Comparison of ENCODE assay signal across 5 worm cellular contexts in the genomic region with DNA sequence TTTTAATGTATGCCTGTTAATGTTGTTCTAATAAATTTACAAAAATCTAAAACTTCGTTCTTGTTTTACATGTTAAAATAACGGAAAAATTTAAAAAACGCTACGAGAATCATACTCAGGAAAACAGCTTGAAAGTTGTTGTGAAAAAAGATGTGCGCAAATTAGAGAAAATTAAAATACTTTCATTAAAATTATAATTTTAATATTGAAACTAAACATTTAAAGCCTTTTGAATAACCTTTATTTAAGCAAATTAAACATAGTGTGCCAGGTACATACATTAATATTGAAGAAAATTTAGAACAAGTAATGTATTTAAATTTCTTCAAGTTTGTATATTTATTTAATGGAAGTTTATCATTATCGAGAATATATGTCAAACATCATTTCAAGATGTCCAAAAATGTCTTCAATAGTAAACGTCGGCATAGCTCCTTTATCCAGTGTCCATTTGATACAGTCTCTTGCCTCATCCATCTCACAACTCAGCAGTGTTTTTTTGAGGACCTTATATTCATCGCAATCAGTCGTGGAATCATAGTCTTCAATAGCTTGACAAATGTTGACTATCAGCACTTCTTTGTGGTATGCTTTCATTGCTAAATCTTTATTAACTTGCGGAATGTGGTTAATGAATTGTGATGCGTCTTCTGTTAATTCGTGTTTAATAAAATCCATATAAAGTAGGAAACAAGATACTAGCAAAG.
TF ChIP-seq lines count a peak whose summit lies in the region.

No protein-coding gene starts in this region.

TF ChIP-seq in whole organism, L1 larva, 84 proteins besides CTCF, POLR2A, EP300 and RAD21 (continued from another document and continues in another):
- TF ChIP-seq efl-1 (optimal IDR thresholded peaks at IDR 0.05; lab: Kevin White, UChicago) = no peak
- peak in 1 of 2 experiments; percentile 42 for TF ChIP-seq efl-1 (GFP tag; optimal IDR thresholded peaks at IDR 0.05 in 1 of 2; lab: Kevin White, UChicago)
- peak; percentile 66 for TF ChIP-seq nhr-71 (tag; optimal IDR thresholded peaks at IDR 0.05; lab: Kevin White, UChicago)
- TF ChIP-seq xbp-1 (tag; optimal IDR thresholded peaks at IDR 0.05; lab: Kevin White, UChicago) = no peak
- TF ChIP-seq unc-98 (GFP tag; IDR thresholded peaks at IDR 0.05; lab: Robert Waterston, UW) = no peak
- peak; percentile 43 for TF ChIP-seq nhr-85 (tag; lab: Kevin White, UChicago)
- peak; percentile 96 for TF ChIP-seq skn-1 (tag; optimal IDR thresholded peaks at IDR 0.05; lab: Kevin White, UChicago)
- no peak for TF ChIP-seq nhr-84 (tag; optimal IDR thresholded peaks at IDR 0.05; lab: Kevin White, UChicago)
- TF ChIP-seq C16A3.4 (tag; optimal IDR thresholded peaks at IDR 0.05; lab: Kevin White, UChicago) = peak; percentile 19
- TF ChIP-seq nhr-11 (tag; optimal IDR thresholded peaks at IDR 0.05; lab: Kevin White, UChicago) = no peak
- TF ChIP-seq tlp-1 (tag; optimal IDR thresholded peaks at IDR 0.05; lab: Kevin White, UChicago) = no peak
- peak; percentile 68 for TF ChIP-seq mab-9 (GFP tag; IDR thresholded peaks at IDR 0.05; lab: Robert Waterston, UW)
- TF ChIP-seq mep-1 (tag; optimal IDR thresholded peaks at IDR 0.05; lab: Kevin White, UChicago) = peak; percentile 95
- no peak for TF ChIP-seq efl-3 (GFP tag; optimal IDR thresholded peaks at IDR 0.05; lab: Kevin White, UChicago)
- TF ChIP-seq egl-27 (tag; optimal IDR thresholded peaks at IDR 0.05; lab: Kevin White, UChicago) = no peak
- TF ChIP-seq irx-1 (tag; optimal IDR thresholded peaks at IDR 0.05; lab: Kevin White, UChicago) = peak; percentile 15
- no peak for TF ChIP-seq lir-3 (tag; optimal IDR thresholded peaks at IDR 0.05; lab: Kevin White, UChicago; ENCODE audit: poor library complexity)
- TF ChIP-seq snu-23 (GFP tag; optimal IDR thresholded peaks at IDR 0.05; lab: Kevin White, UChicago) = peak; percentile 55
- peak; percentile 57 for TF ChIP-seq nhr-20 (tag; optimal IDR thresholded peaks at IDR 0.05; lab: Kevin White, UChicago)
- TF ChIP-seq F16B12.6 (tag; optimal IDR thresholded peaks at IDR 0.05; lab: Kevin White, UChicago) = peak; percentile 10
- TF ChIP-seq aly-2 (tag; optimal IDR thresholded peaks at IDR 0.05; lab: Kevin White, UChicago) = peak; percentile 98
- TF ChIP-seq isw-1 (GFP tag; IDR thresholded peaks at IDR 0.05; lab: Robert Waterston, UW) = peak; percentile 14; the same call in 1 of the 2 replicates
- TF ChIP-seq snpc-4 (tag; optimal IDR thresholded peaks at IDR 0.05; lab: Kevin White, UChicago) = peak; percentile 63
- TF ChIP-seq fkh-4 (tag; optimal IDR thresholded peaks at IDR 0.05; lab: Kevin White, UChicago; ENCODE audit: borderline replicate concordance) = no peak
- TF ChIP-seq egl-13 (tag; optimal IDR thresholded peaks at IDR 0.05; lab: Kevin White, UChicago) = peak; percentile 41

TF ChIP-seq in whole organism, L2 larva, 48 proteins besides CTCF, POLR2A, EP300 and RAD21 (continued from another document):
- TF ChIP-seq sma-3 (GFP tag; optimal IDR thresholded peaks at IDR 0.05; lab: Kevin White, UChicago) (no peak), crh-2 (tag; optimal IDR thresholded peaks at IDR 0.05; lab: Kevin White, UChicago) (peak; percentile 48), ceh-82 (tag; optimal IDR thresholded peaks at IDR 0.05; lab: Kevin White, UChicago) (no peak), sma-9 (GFP tag; optimal IDR thresholded peaks at IDR 0.05; lab: Kevin White, UChicago) (no peak), sma-9 (tag; optimal IDR thresholded peaks at IDR 0.05; lab: Kevin White, UChicago) (no peak), nhr-10 (tag; optimal IDR thresholded peaks at IDR 0.05; lab: Kevin White, UChicago) (no peak), snpc-4 (tag; optimal IDR thresholded peaks at IDR 0.05; lab: Kevin White, UChicago) (peak; percentile 62)

TF ChIP-seq in whole organism, L3 larva, 47 proteins besides CTCF, POLR2A, EP300 and RAD21 (continued from another document):
- peak; percentile 81 for TF ChIP-seq pha-4 (tag; optimal IDR thresholded peaks at IDR 0.05; lab: Kevin White, UChicago)
- TF ChIP-seq aly-2 (tag; optimal IDR thresholded peaks at IDR 0.05; lab: Kevin White, UChicago) = no peak
- TF ChIP-seq fos-1 (tag; optimal IDR thresholded peaks at IDR 0.05; lab: Kevin White, UChicago) = peak; percentile 78
- TF ChIP-seq nfya-1 (tag; optimal IDR thresholded peaks at IDR 0.05; lab: Kevin White, UChicago; ENCODE audit: insufficient read depth) = peak; percentile 48
- no peak for TF ChIP-seq unc-62 (GFP tag; optimal IDR thresholded peaks at IDR 0.05; lab: Kevin White, UChicago)
- TF ChIP-seq egl-5 (tag; optimal IDR thresholded peaks at IDR 0.05; lab: Kevin White, UChicago) = no peak
TF ChIP-seq in whole organism, L3 larva: peak in this region for 11.

TF ChIP-seq in whole organism, L4 larva, 104 proteins besides CTCF, POLR2A, EP300 and RAD21 (continued from another document):
- TF ChIP-seq ama-1 (optimal IDR thresholded peaks at IDR 0.05; lab: Kevin White, UChicago) = peak; percentile 49
- TF ChIP-seq nhr-11 (tag; optimal IDR thresholded peaks at IDR 0.05; lab: Kevin White, UChicago) = no peak
- TF ChIP-seq T26A8.4 (GFP tag; IDR thresholded peaks at IDR 0.05; lab: Robert Waterston, UW) = peak; percentile 83
- no peak for TF ChIP-seq gei-8 (GFP tag; optimal IDR thresholded peaks at IDR 0.05; lab: Kevin White, UChicago)
- peak; percentile 94 for TF ChIP-seq ctbp-1 (GFP tag; IDR thresholded peaks at IDR 0.05; lab: Robert Waterston, UW)
- TF ChIP-seq hmg-1.1 (GFP tag; IDR thresholded peaks at IDR 0.05; lab: Robert Waterston, UW) = peak; percentile 73
- TF ChIP-seq nhr-6 (tag; optimal IDR thresholded peaks at IDR 0.05; lab: Kevin White, UChicago) = peak; percentile 34
- TF ChIP-seq ceh-44 (GFP tag; IDR thresholded peaks at IDR 0.05; lab: Robert Waterston, UW) = no peak
- peak; percentile 59 for TF ChIP-seq lim-7 (GFP tag; IDR thresholded peaks at IDR 0.05; lab: Robert Waterston, UW)
- peak; percentile 70 for TF ChIP-seq T20F7.1 (GFP tag; optimal IDR thresholded peaks at IDR 0.05; lab: Kevin White, UChicago)
- TF ChIP-seq ZK337.2 (GFP tag; IDR thresholded peaks at IDR 0.05; lab: Robert Waterston, UW) = no peak
- peak; percentile 83 for TF ChIP-seq aha-1 (tag; lab: Kevin White, UChicago)
- TF ChIP-seq Y75B8A.6 (GFP tag; IDR thresholded peaks at IDR 0.05; lab: Robert Waterston, UW) = peak; percentile 87
- peak; percentile 24 for TF ChIP-seq ztf-7 (tag; optimal IDR thresholded peaks at IDR 0.05; lab: Kevin White, UChicago)
- TF ChIP-seq arid-1 (GFP tag; conservative IDR thresholded peaks at IDR 0.05; lab: Robert Waterston, UW) = peak; percentile 68
- TF ChIP-seq php-3 (GFP tag; IDR thresholded peaks at IDR 0.05; lab: Robert Waterston, UW) = peak; percentile 71
- TF ChIP-seq lin-38 (GFP tag; IDR thresholded peaks at IDR 0.05; lab: Robert Waterston, UW) = peak; percentile 69
- no peak for TF ChIP-seq F37D6.2 (tag; optimal IDR thresholded peaks at IDR 0.05; lab: Kevin White, UChicago)
- no peak for TF ChIP-seq ceh-28 (tag; optimal IDR thresholded peaks at IDR 0.05; lab: Kevin White, UChicago)
- TF ChIP-seq Y105C5A.15 (GFP tag; IDR thresholded peaks at IDR 0.05; lab: Robert Waterston, UW) = no peak
- peak; percentile 43; the same call in 1 of the 2 replicates for TF ChIP-seq lin-1 (GFP tag; IDR thresholded peaks at IDR 0.05; lab: Robert Waterston, UW)
- TF ChIP-seq mep-1 (tag; optimal IDR thresholded peaks at IDR 0.05; lab: Kevin White, UChicago) = peak; percentile 90
- TF ChIP-seq unc-130 (GFP tag; optimal IDR thresholded peaks at IDR 0.05; lab: Kevin White, UChicago) = no peak
- TF ChIP-seq nhr-237 (tag; optimal IDR thresholded peaks at IDR 0.05; lab: Kevin White, UChicago) = no peak
- TF ChIP-seq dmd-6 (GFP tag; IDR thresholded peaks at IDR 0.05; lab: Robert Waterston, UW) = peak; percentile 49; the same call in 1 of the 2 replicates
- no peak for TF ChIP-seq daf-16 (GFP tag; optimal IDR thresholded peaks at IDR 0.05; lab: Kevin White, UChicago)
- peak; percentile 38 for TF ChIP-seq daf-16 (tag; optimal IDR thresholded peaks at IDR 0.05; lab: Kevin White, UChicago)
- peak; percentile 68; the same call in 1 of the 2 replicates for TF ChIP-seq snpc-1.2 (GFP tag; IDR thresholded peaks at IDR 0.05; lab: Robert Waterston, UW)
- TF ChIP-seq ceh-32 (tag; optimal IDR thresholded peaks at IDR 0.05; lab: Kevin White, UChicago; ENCODE audit: poor library complexity) = peak; percentile 57
- peak; percentile 91; the same call in 1 of the 2 replicates for TF ChIP-seq daf-19 (GFP tag; conservative IDR thresholded peaks at IDR 0.05; lab: Robert Waterston, UW)
- TF ChIP-seq zip-2 (tag; optimal IDR thresholded peaks at IDR 0.05; lab: Kevin White, UChicago) = no peak
- no peak for TF ChIP-seq R02D3.7 (tag; optimal IDR thresholded peaks at IDR 0.05; lab: Kevin White, UChicago)
- no peak for TF ChIP-seq mxl-2 (GFP tag; conservative IDR thresholded peaks at IDR 0.05; lab: Robert Waterston, UW)
- 0 out of 2 replicates have a peak, but pooled peaks have one; percentile 25 for TF ChIP-seq tra-1 (GFP tag; IDR thresholded peaks at IDR 0.05; lab: Robert Waterston, UW)
- TF ChIP-seq saeg-2 (GFP tag; IDR thresholded peaks at IDR 0.05; lab: Robert Waterston, UW) = 0 out of 2 replicates have a peak, but pooled peaks have one; percentile 25
- TF ChIP-seq lsy-2 (tag; optimal IDR thresholded peaks at IDR 0.05; lab: Kevin White, UChicago) = peak in 1 of 2 experiments; percentile 86
- peak; percentile 61 for TF ChIP-seq dve-1 (tag; optimal IDR thresholded peaks at IDR 0.05; lab: Kevin White, UChicago; ENCODE audit: insufficient read depth)

TF ChIP-seq in whole organism, young adult, 124 proteins besides CTCF, POLR2A, EP300 and RAD21 (continued from another document):
- TF ChIP-seq T07F8.4 (tag; optimal IDR thresholded peaks at IDR 0.05; lab: Kevin White, UChicago) (peak; percentile 1), F57A8.1 (GFP tag; optimal IDR thresholded peaks at IDR 0.05; lab: Kevin White, UChicago) (no peak), ccch-3 (GFP tag; optimal IDR thresholded peaks at IDR 0.05; lab: Kevin White, UChicago) (no peak), nfyb-1 (GFP tag; IDR thresholded peaks at IDR 0.05; lab: Robert Waterston, UW) (peak; percentile 77; the same call in 1 of the 2 replicates), lag-1 (GFP tag; IDR thresholded peaks at IDR 0.05; lab: Robert Waterston, UW) (no peak), F33H1.4 (GFP tag; IDR thresholded peaks at IDR 0.05; lab: Robert Waterston, UW) (no peak), dox-1 (GFP tag; IDR thresholded peaks at IDR 0.05; lab: Robert Waterston, UW) (no peak; the same call in 1 of the 2 replicates), die-1 (tag; optimal IDR thresholded peaks at IDR 0.05; lab: Kevin White, UChicago) (no peak), repo-1 (tag; optimal IDR thresholded peaks at IDR 0.05; lab: Kevin White, UChicago) (no peak), ceh-58 (GFP tag; IDR thresholded peaks at IDR 0.05; lab: Robert Waterston, UW) (no peak), nhr-179 (tag; optimal IDR thresholded peaks at IDR 0.05; lab: Kevin White, UChicago) (no peak), ztf-3 (GFP tag; optimal IDR thresholded peaks at IDR 0.05; lab: Kevin White, UChicago) (no peak)
TF ChIP-seq in whole organism, young adult: peak in this region for 10.
